Fruit fly (Drosophila melanogaster): ENCODE results near the gene Prtl99C.

Prtl99C gene

dm6 chr3R:29880306-29880705 lies 44.6 kb downstream of the Prtl99C start:
- TF ChIP-seq CG8301 (tag; optimal IDR thresholded peaks at IDR 0.05) = no peak

Data from whole organism, pupa.